Fruit fly (Drosophila melanogaster) whole organism, wandering third instar larva: Measurements from ENCODE around the gene BTBD9.

ENCODE experiments used
- CG32264 ChIP-seq: fragments of 200-800 bp; sonication (Bioruptor generic); optimal IDR thresholded peaks from 2 replicates; lab custom pipeline; 2016; ENCODE audit warnings: missing biosample characterization, missing genetic modification characterization
- Hr78 ChIP-seq: fragments of >200 bp; optimal IDR thresholded peaks from 2 replicates; lab custom pipeline; 2017; ENCODE audit warnings: missing biosample characterization, missing genetic modification characterization
- N ChIP-seq: fragments of >200 bp; optimal IDR thresholded peaks from 2 replicates; lab custom pipeline; 2018; ENCODE audit warnings: missing biosample characterization, missing external identifiers, missing genetic modification characterization
- foxo ChIP-seq, 2 experiments: fragments of 200-800 bp; sonication (Bioruptor generic); optimal IDR thresholded peaks; 2 replicates in 1 of 2; 3 replicates in 1 of 2; lab custom pipeline; 2016 to 2017; ENCODE audit warnings: missing biosample characterization in 2 of 2, missing genetic modification characterization in 2 of 2
- fru ChIP-seq: fragments of 200-800 bp; sonication (Bioruptor generic); optimal IDR thresholded peaks from 3 replicates; lab custom pipeline; 2016; ENCODE audit warnings: missing biosample characterization, mild to moderate bottlenecking, missing genetic modification characterization
- h ChIP-seq: fragments of 200-800 bp; sonication (Bioruptor generic); optimal IDR thresholded peaks from 3 replicates; lab custom pipeline; 2016; ENCODE audit warnings: missing biosample characterization, mild to moderate bottlenecking, missing genetic modification characterization
- pan ChIP-seq: fragments of >200 bp; optimal IDR thresholded peaks from 2 replicates; lab custom pipeline; 2017
- psq ChIP-seq: fragments of 200-800 bp; sonication (Bioruptor generic); optimal IDR thresholded peaks from 3 replicates; lab custom pipeline; 2017; ENCODE audit warnings: missing biosample characterization, mild to moderate bottlenecking, missing genetic modification characterization, moderate library complexity
- sv ChIP-seq: fragments of 200-800 bp; sonication (Bioruptor generic); optimal IDR thresholded peaks from 3 replicates; lab custom pipeline; 2016; ENCODE audit warnings: missing biosample characterization, missing genetic modification characterization

- peak; percentile 27 for TF ChIP-seq psq (GFP tag; lab: Kevin White, UChicago)
- no peak for TF ChIP-seq foxo (GFP tag; optimal IDR thresholded peaks at IDR 0.05; lab: Kevin White, UChicago)
- no peak for TF ChIP-seq fru (GFP tag; lab: Kevin White, UChicago)
- TF ChIP-seq Hr78 (GFP tag; lab: Kevin White, UChicago) = no peak
- TF ChIP-seq pan (lab: Kevin White, UChicago) = no peak
- TF ChIP-seq CG32264 = no peak
- TF ChIP-seq N = no peak
- TF ChIP-seq h = no peak
- TF ChIP-seq sv (GFP tag; lab: Kevin White, UChicago) = no peak
Observed at dm6 chrX:10729921-10730873, 38.1 kb upstream of the BTBD9 start.
